Worm (Caenorhabditis elegans) whole organism, L2 larva: ENCODE results near the gene F11F1.1.

ENCODE experiments used
- egl-27 ChIP-seq: sonication (generic microtip); optimal IDR thresholded peaks from 3 replicates; lab custom pipeline; 2017; ENCODE audit warnings: missing biosample characterization, missing genetic modification reagents, missing genetic modification characterization
- fos-1 ChIP-seq: fragments of 150-350 bp; optimal IDR thresholded peaks from 2 replicates; lab custom pipeline; 2014; ENCODE audit warnings: missing biosample characterization, missing genetic modification characterization
- lin-39 ChIP-seq: fragments of 150-350 bp; optimal IDR thresholded peaks from 2 replicates; lab custom pipeline; 2014; ENCODE audit warnings: missing biosample characterization, missing genetic modification reagents, missing genetic modification characterization
- nhr-11 ChIP-seq: fragments of 150-350 bp; optimal IDR thresholded peaks from 2 replicates; lab custom pipeline; 2014; ENCODE audit warnings: missing biosample characterization, missing genetic modification characterization
- nhr-12 ChIP-seq: fragments of 150-350 bp; optimal IDR thresholded peaks from 2 replicates; lab custom pipeline; 2014; ENCODE audit warnings: missing biosample characterization, missing genetic modification characterization
- nhr-237 ChIP-seq: fragments of 150-350 bp; optimal IDR thresholded peaks from 2 replicates; lab custom pipeline; 2014; ENCODE audit warnings: missing biosample characterization, missing genetic modification characterization
- nhr-77 ChIP-seq: fragments of 150-350 bp; optimal IDR thresholded peaks from 2 replicates; lab custom pipeline; 2014; ENCODE audit warnings: missing biosample characterization, missing genetic modification characterization
- sma-3 ChIP-seq: sonication (generic microtip); optimal IDR thresholded peaks from 2 replicates; lab custom pipeline; 2016; ENCODE audit warnings: missing genetic modification reagents, missing genetic modification characterization, missing compliant biosample characterization
- unc-55 ChIP-seq: fragments of 150-350 bp; sonication (generic microtip); optimal IDR thresholded peaks from 3 replicates; lab custom pipeline; 2014; ENCODE audit warnings: missing biosample characterization, missing genetic modification reagents, missing genetic modification characterization
- unc-62 ChIP-seq: fragments of 150-350 bp; optimal IDR thresholded peaks from 2 replicates; lab custom pipeline; 2014; ENCODE audit warnings: missing biosample characterization, missing genetic modification reagents, missing genetic modification characterization
- ztf-4 ChIP-seq: fragments of 150-350 bp; optimal IDR thresholded peaks from 2 replicates; lab custom pipeline; 2014; ENCODE audit warnings: missing biosample characterization, missing genetic modification characterization

DNA sequence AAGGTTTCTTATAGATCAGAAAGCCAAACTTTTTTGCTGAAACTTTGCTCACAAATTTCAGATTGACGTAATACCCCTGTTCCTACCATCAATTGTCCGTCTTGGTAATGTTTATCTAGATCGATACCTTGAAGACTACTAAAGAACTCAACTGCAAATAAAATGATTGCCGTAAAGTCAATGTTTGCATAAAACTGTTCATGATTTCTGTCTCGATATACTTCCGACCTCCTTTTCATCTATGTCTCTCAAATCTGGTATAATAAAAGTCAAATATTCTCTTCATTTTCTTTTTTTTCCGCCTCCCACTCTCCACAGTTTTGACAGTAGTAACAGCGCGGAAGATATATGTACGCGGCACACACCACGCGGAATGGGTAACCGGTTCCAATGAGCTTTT is 10.1 kb downstream of the F11F1.1 start, which contains the start of gene nas-1:
- TF ChIP-seq lin-39 (tag; lab: Kevin White, UChicago) (no peak), sma-3 (GFP tag; lab: Kevin White, UChicago) (no peak), nhr-77 (tag; lab: Kevin White, UChicago) (no peak), nhr-12 (no peak), ztf-4 (tag; lab: Kevin White, UChicago) (no peak), egl-27 (tag; lab: Kevin White, UChicago) (no peak), nhr-11 (tag; lab: Kevin White, UChicago) (no peak), fos-1 (no peak), unc-62 (no peak), nhr-237 (tag; lab: Kevin White, UChicago) (no peak), unc-55 (GFP tag; lab: Kevin White, UChicago) (no peak)
